Worm (Caenorhabditis elegans): ENCODE measurements around the gene clec-250.

Gene clec-250

DNA sequence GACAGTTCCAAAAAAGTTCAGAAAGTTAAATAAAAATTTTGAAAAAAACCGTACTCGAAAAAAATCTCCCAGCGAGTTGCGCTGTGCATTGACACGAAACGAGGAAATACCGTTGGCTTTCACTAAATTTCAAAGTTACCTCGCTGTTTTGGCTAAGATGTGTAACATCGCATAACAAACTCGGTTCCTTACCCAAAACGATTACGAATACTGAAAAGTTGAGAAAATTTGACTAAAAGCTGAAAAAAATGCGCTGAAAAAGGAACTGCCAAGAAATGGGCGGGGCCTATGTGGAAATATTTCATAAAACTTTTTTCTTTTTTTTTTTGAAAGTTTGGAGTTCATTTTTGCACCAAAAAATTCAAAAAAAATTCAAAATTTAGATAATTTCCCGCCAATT is 22.6 kb downstream of the clec-250 start:
- TF ChIP-seq unc-62 (GFP tag; optimal IDR thresholded peaks at IDR 0.05) = no peak

DNA sequence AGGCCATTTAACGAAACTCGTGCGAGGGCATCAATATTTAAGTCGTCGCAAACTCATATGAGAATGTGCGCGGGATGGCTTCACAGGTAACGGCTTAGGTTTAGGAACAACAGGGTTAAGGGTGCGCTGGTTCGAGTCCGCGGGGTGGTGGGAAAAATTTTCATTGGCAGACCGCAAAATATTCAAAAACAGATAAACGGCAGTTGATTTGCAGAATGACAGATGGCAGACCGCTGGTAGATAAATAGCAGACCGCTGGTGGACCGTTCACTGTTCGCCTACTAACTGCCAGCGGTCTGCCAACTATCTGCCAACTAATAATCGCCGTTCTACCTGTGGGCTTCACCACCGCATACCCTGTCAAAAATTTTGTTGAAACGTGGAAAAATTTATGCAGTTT is 29.9 kb downstream of the clec-250 start:
- no peak for TF ChIP-seq unc-62 (GFP tag; optimal IDR thresholded peaks at IDR 0.05)

DNA sequence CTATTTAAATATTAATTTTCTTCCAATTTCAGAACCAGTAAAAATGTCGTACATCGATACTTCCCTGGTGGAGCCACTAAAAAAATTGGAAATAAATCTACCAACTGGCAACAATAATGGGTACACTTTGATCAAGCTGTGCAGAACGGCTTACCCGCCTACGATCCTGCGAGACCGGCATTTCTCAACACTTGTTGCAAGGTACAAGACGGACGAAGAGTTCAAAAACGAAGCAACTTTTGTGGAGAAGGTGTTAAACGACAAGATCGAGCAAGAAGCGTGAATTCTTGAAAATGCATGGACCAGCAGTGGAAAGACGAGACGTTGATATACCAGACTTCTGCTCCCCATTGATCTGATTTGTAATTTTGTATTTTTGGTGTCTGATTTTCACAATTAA is 30.6 kb downstream of the clec-250 start:
- TF ChIP-seq unc-62 (GFP tag; optimal IDR thresholded peaks at IDR 0.05) = no peak

DNA sequence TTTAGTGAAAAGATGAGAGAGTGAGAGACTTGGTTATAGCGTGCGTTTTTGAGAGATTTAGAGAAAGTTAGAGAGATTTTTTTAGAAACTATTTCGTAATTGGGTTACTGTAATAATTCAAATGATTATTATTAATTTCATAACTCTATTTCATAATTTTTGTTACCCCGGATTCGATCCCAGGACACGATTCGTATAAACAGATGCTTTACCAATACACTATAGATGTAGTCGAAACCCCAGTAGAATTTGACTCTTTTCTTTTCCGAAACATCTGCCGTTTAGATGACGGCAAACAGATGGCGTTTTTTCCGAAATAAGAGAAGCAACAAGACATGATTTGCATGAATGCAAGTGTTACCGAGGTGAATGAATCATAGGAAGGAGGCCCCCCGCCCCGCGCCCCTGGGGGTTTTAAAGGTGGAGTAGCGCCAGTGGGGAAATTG is 31.9 kb downstream of the clec-250 start:
- TF ChIP-seq unc-62 (GFP tag; optimal IDR thresholded peaks at IDR 0.05) = no peak

DNA sequence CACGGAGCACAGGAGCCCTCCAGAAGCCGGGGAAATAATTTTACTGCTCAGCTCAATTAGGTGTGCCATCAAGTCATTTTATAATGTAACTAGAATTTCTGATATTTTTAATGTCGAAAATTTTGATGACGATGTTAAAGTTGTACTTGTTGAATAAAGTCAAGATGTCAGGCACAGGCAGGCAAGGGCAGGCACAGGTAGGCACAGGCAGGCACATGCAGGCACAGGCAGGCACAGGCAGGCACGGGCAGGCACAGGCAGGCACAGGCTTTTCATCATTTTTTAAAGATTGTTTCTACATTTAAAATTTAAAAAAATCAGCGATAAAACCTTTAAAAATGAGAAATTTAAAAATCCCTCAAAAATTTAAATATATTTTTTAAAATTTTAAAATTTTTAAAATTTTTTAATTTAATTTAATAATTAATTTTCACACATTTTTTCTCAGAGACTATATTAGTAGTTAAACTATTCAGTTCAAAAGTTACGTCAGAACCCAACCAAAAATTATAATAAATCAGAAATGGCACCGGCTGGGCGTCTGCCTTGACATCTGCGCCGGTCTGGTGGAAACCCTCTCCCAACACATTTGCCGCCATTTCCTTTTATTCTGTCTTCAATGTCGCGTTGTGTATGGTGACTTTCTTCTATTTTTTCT is 32.7 kb downstream of the clec-250 start, which contains the start of gene Y17D7C.6:
TSS of gene Y17D7C.6 (plus strand) at position 608 of the 658 bp plus-strand sequence.
- no peak for TF ChIP-seq unc-62 (GFP tag; optimal IDR thresholded peaks at IDR 0.05)

ce11 chrV:18708015-18708414 is 34.0 kb downstream of the clec-250 start:
- TF ChIP-seq unc-62 (GFP tag; optimal IDR thresholded peaks at IDR 0.05) = no peak

- TF ChIP-seq unc-62 (GFP tag; optimal IDR thresholded peaks at IDR 0.05) = no peak
Measured at ce11 chrV:18706063-18706620, 35.9 kb downstream of the clec-250 start, which contains the start of gene Y17D7C.1. Y17D7C.1 (plus strand) TSS chrV:18706570.

ce11 chrV:18705319-18706062 is 36.5 kb downstream of the clec-250 start:
- TF ChIP-seq unc-62 (GFP tag; optimal IDR thresholded peaks at IDR 0.05) = no peak

ce11 chrV:18701306-18701705 is 40.7 kb downstream of the clec-250 start, which contains the start of gene Y69H2.9:
Y69H2.9 (plus strand) TSS chrV:18701538.
- no peak for TF ChIP-seq unc-62 (GFP tag; optimal IDR thresholded peaks at IDR 0.05)

DNA sequence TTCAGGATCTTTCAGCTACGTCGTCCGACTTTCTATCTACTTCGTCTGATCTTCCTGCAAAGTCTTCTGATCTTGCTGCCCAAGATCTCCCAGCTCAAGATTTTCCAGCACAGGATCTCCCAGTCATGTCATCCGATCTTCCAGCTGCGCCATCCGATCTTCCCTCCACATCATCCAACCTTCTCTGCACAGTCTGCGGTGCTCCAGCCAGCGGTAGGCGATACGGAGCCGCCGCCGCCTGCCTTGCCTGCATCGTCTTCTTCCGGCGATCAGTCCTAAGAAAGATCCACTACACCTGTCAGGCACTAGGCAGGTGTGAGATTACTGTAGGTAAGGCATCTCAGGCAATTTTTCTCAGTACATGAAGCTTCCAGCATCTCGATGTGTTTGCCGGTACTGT is 42.7 kb downstream of the clec-250 start, which contains the start of gene nhr-241:
TSS of gene nhr-241 (plus strand) at position 126 of the 400 bp plus-strand sequence.
- TF ChIP-seq unc-62 (GFP tag; optimal IDR thresholded peaks at IDR 0.05) = no peak

DNA sequence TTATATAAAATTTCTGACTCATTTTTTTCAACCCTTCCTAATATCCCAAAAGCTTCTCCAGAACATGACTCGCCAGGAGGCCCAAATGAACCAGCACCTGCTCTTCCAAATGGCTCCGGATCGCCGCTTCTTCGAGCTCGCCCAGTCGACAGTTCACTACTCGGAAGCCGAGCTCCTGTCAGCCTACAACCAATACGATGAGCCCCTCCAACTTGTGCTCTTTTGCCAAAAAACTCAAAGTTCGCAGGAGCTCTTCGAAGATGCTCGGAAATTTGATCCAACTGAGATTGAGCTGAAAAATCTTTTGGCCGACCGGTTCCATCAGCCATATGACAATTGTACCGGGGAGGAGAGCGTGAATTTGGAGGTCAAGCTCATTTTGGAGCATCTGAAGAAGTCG is 46.5 kb downstream of the clec-250 start:
- no peak for TF ChIP-seq unc-62 (GFP tag; optimal IDR thresholded peaks at IDR 0.05)

DNA sequence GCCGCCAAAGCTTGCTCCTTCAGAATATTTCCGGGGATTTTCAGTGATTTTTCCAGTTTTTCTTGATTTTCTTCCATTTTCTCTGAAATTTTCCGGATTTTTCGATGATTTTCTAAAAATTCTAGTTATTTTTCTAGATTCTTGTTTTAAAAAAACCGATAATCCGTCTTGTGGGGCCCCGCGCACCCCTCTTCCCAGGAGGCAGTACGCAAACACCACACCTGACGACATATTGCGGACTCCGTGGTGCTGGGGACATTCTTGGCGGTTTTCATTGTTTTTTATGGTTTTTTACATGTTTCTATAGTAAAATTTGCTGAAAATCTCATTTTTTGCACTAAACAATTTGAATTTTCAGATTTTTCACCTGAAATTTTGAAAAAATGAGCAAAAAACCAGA is 52.3 kb downstream of the clec-250 start, which contains the start of the genes ubc-19 and Y69H2.7:
TSS of gene ubc-19 (minus strand) at position 82 of the 400 bp plus-strand sequence.
TSS of gene Y69H2.7 (plus strand) at position 309 of the 400 bp plus-strand sequence.
- TF ChIP-seq unc-62 (GFP tag; optimal IDR thresholded peaks at IDR 0.05) = no peak

All from whole organism, dauer.